Fruit fly (Drosophila melanogaster) whole organism, embryonic: ENCODE data around the gene Dmtn.

Experiments used
- Abd-B ChIP-seq: fragments of 200-800 bp; sonication (Bioruptor generic); optimal IDR thresholded peaks from 2 replicates; lab custom pipeline; 2018; ENCODE audit warnings: missing biosample characterization, mild to moderate bottlenecking, missing genetic modification characterization, moderate library complexity
- Atf-2 ChIP-seq: fragments of 200-800 bp; sonication (Bioruptor generic); optimal IDR thresholded peaks from 2 replicates; lab custom pipeline; 2016; ENCODE audit warnings: missing biosample characterization, missing genetic modification characterization
- Atf3 ChIP-seq: fragments of 200-800 bp; sonication (Bioruptor generic); optimal IDR thresholded peaks from 3 replicates; lab custom pipeline; 2016; ENCODE audit warnings: missing biosample characterization, missing genetic modification characterization
- BEAF-32 ChIP-seq: fragments of 200-800 bp; sonication (Bioruptor generic); optimal IDR thresholded peaks from 3 replicates; lab custom pipeline; 2017; ENCODE audit warnings: missing biosample characterization, missing genetic modification characterization, mild to moderate bottlenecking, moderate library complexity, missing genetic modification reagents
- CG11093 ChIP-seq: fragments of 200-800 bp; sonication (Bioruptor generic); IDR thresholded peaks from 3 replicates; pipeline ENCODE4 v1.3.6; 2022; ENCODE audit warnings: missing biosample characterization, missing genetic modification characterization
- CG15011 ChIP-seq: fragments of 200-800 bp; sonication (Bioruptor generic); optimal IDR thresholded peaks from 3 replicates; lab custom pipeline; 2018; ENCODE audit warnings: missing biosample characterization, mild to moderate bottlenecking, missing genetic modification characterization
- CG1647 ChIP-seq: fragments of 200-800 bp; sonication (Bioruptor generic); optimal IDR thresholded peaks from 3 replicates; lab custom pipeline; 2016; ENCODE audit warnings: missing biosample characterization, missing genetic modification characterization
- CG16815 ChIP-seq: fragments of 200-800 bp; sonication (Bioruptor generic); optimal IDR thresholded peaks from 3 replicates; lab custom pipeline; 2017; ENCODE audit warnings: missing biosample characterization, mild to moderate bottlenecking, missing genetic modification characterization
- CG17328 ChIP-seq: fragments of 200-800 bp; sonication (Bioruptor generic); IDR thresholded peaks from 2 replicates; pipeline ENCODE4 v1.3.6; 2022; ENCODE audit warnings: missing biosample characterization, missing genetic modification characterization
- CG33557 ChIP-seq: fragments of 200-800 bp; sonication (Bioruptor generic); optimal IDR thresholded peaks from 2 replicates; lab custom pipeline; 2019; ENCODE audit warnings: missing biosample characterization, mild to moderate bottlenecking, missing genetic modification characterization, moderate library complexity
- CG34422 ChIP-seq: fragments of 200-800 bp; sonication (Bioruptor generic); IDR thresholded peaks from 3 replicates; pipeline ENCODE4 v1.3.6; 2022; ENCODE audit warnings: missing biosample characterization, missing genetic modification characterization
- CG5953 ChIP-seq: fragments of 200-800 bp; sonication (Bioruptor generic); IDR thresholded peaks from 2 replicates; pipeline ENCODE4 v1.3.6; 2022; ENCODE audit warnings: missing biosample characterization, missing genetic modification characterization
- CG6791 ChIP-seq: fragments of 200-800 bp; sonication (Bioruptor generic); IDR thresholded peaks from 3 replicates; pipeline ENCODE4 v1.3.6; 2022; ENCODE audit warnings: missing biosample characterization, missing genetic modification characterization; ENCODE audit not compliant: partially characterized antibody
- CG7357 ChIP-seq: fragments of 200-800 bp; sonication (Bioruptor generic); IDR thresholded peaks from 3 replicates; pipeline ENCODE4 v1.3.6; 2022; ENCODE audit warnings: missing biosample characterization, missing genetic modification characterization
- CG7745 ChIP-seq: fragments of 200-800 bp; sonication (Bioruptor generic); optimal IDR thresholded peaks from 2 replicates; lab custom pipeline; 2018; ENCODE audit warnings: missing biosample characterization, mild to moderate bottlenecking, missing genetic modification characterization, moderate library complexity
- CG7987 ChIP-seq: fragments of 200-800 bp; sonication (Bioruptor generic); optimal IDR thresholded peaks from 2 replicates; lab custom pipeline; 2018; ENCODE audit warnings: missing biosample characterization, mild to moderate bottlenecking, missing genetic modification characterization, moderate library complexity
- CG9609 ChIP-seq: fragments of 200-800 bp; sonication (Bioruptor generic); optimal IDR thresholded peaks from 3 replicates; lab custom pipeline; 2016; ENCODE audit warnings: missing biosample characterization, missing genetic modification characterization
- CG9876 ChIP-seq: fragments of 200-800 bp; sonication (Bioruptor generic); optimal IDR thresholded peaks from 2 replicates; lab custom pipeline; 2016; ENCODE audit warnings: missing biosample characterization, missing genetic modification characterization
- D19B ChIP-seq: fragments of 200-800 bp; sonication (Bioruptor generic); optimal IDR thresholded peaks from 2 replicates; lab custom pipeline; 2017; ENCODE audit warnings: missing biosample characterization, mild to moderate bottlenecking, missing genetic modification characterization
- Dip2 ChIP-seq: fragments of 200-800 bp; sonication (Bioruptor generic); IDR thresholded peaks from 2 replicates; pipeline ENCODE4 v1.3.6; 2022; ENCODE audit warnings: missing biosample characterization, missing genetic modification characterization
- Doc3 ChIP-seq: fragments of 200-800 bp; sonication (Bioruptor generic); IDR thresholded peaks from 3 replicates; pipeline ENCODE4 v1.3.6; 2022; ENCODE audit warnings: missing biosample characterization, missing genetic modification characterization; ENCODE audit not compliant: partially characterized antibody
- Eip74EF ChIP-seq, 2 experiments: fragments of 200-800 bp in 1 of 2; fragments of >200 bp in 1 of 2; sonication (Bioruptor generic) in 1 of 2; optimal IDR thresholded peaks; 2 replicates each; lab custom pipeline; 2017 to 2019; ENCODE audit warnings: missing biosample characterization in 2 of 2, missing genetic modification characterization in 2 of 2, mild to moderate bottlenecking in 1 of 2, moderate library complexity in 1 of 2
- Fer1 ChIP-seq: fragments of 200-800 bp; sonication (Bioruptor generic); optimal IDR thresholded peaks from 2 replicates; lab custom pipeline; 2017; ENCODE audit warnings: missing biosample characterization, mild to moderate bottlenecking, missing genetic modification characterization
- Gsc ChIP-seq: fragments of 200-800 bp; sonication (Bioruptor generic); IDR thresholded peaks from 2 replicates; pipeline ENCODE4 v1.3.6; 2022; ENCODE audit warnings: missing biosample characterization, missing genetic modification characterization
- HLH54F ChIP-seq: fragments of 200-800 bp; sonication (Bioruptor generic); optimal IDR thresholded peaks from 3 replicates; lab custom pipeline; 2016; ENCODE audit warnings: missing biosample characterization, missing genetic modification characterization
- Hr39 ChIP-seq: fragments of >200 bp; optimal IDR thresholded peaks from 2 replicates; lab custom pipeline; 2017
- NfI ChIP-seq: fragments of 200-800 bp; sonication (Bioruptor generic); optimal IDR thresholded peaks from 3 replicates; lab custom pipeline; 2018; ENCODE audit warnings: missing biosample characterization, mild to moderate bottlenecking, missing genetic modification characterization, moderate library complexity
- Sin3A ChIP-seq: fragments of >200 bp; optimal IDR thresholded peaks from 2 replicates; lab custom pipeline; 2018
- Sry-δ ChIP-seq: fragments of 200-800 bp; sonication (Bioruptor generic); optimal IDR thresholded peaks from 2 replicates; lab custom pipeline; 2016; ENCODE audit warnings: missing biosample characterization, missing genetic modification characterization
- Taf1 ChIP-seq: fragments of 200-800 bp; sonication (Bioruptor generic); IDR thresholded peaks from 2 replicates; pipeline ENCODE4 v1.3.6; 2022; ENCODE audit warnings: missing biosample characterization, missing genetic modification characterization
- Vsx1 ChIP-seq: fragments of 200-800 bp; sonication (Bioruptor generic); optimal IDR thresholded peaks from 2 replicates; lab custom pipeline; 2017; ENCODE audit warnings: missing biosample characterization, mild to moderate bottlenecking, missing genetic modification characterization, missing genetic modification reagents
- cato ChIP-seq: fragments of 200-800 bp; sonication (Bioruptor generic); optimal IDR thresholded peaks from 2 replicates; lab custom pipeline; 2016; ENCODE audit warnings: missing biosample characterization, missing genetic modification characterization, borderline replicate concordance
- ci ChIP-seq: fragments of 200-800 bp; sonication (Bioruptor generic); IDR thresholded peaks from 3 replicates; pipeline ENCODE4 v1.3.6; 2022; ENCODE audit warnings: missing biosample characterization, missing genetic modification characterization
- da ChIP-seq: fragments of 200-800 bp; sonication (Bioruptor generic); optimal IDR thresholded peaks from 2 replicates; lab custom pipeline; 2016; ENCODE audit warnings: missing biosample characterization, missing genetic modification characterization
- dmrt99B ChIP-seq: fragments of 200-800 bp; sonication (Bioruptor generic); optimal IDR thresholded peaks from 2 replicates; lab custom pipeline; 2018; ENCODE audit warnings: missing biosample characterization, mild to moderate bottlenecking, missing genetic modification characterization, moderate library complexity
- emc ChIP-seq: fragments of 200-800 bp; sonication (Bioruptor generic); optimal IDR thresholded peaks from 2 replicates; lab custom pipeline; 2016; ENCODE audit warnings: missing biosample characterization, missing genetic modification characterization
- fd102C ChIP-seq: fragments of 200-800 bp; sonication (Bioruptor generic); optimal IDR thresholded peaks from 2 replicates; lab custom pipeline; 2018; ENCODE audit warnings: missing biosample characterization, mild to moderate bottlenecking, missing genetic modification characterization, moderate library complexity
- gce ChIP-seq: fragments of 200-800 bp; sonication (Bioruptor generic); IDR thresholded peaks from 3 replicates; pipeline ENCODE4 v1.3.6; 2022; ENCODE audit warnings: missing biosample characterization, missing genetic modification characterization
- gfzf ChIP-seq: fragments of 200-800 bp; sonication (Bioruptor generic); optimal IDR thresholded peaks from 2 replicates; lab custom pipeline; 2016; ENCODE audit warnings: missing biosample characterization, mild to moderate bottlenecking, missing genetic modification characterization, moderate library complexity
- inv ChIP-seq: fragments of 200-800 bp; sonication (Bioruptor generic); IDR thresholded peaks from 2 replicates; pipeline ENCODE4 v1.3.6; 2022; ENCODE audit warnings: missing biosample characterization, missing genetic modification characterization; ENCODE audit not compliant: partially characterized antibody
- lbe ChIP-seq: fragments of 200-800 bp; sonication (Bioruptor generic); optimal IDR thresholded peaks from 2 replicates; lab custom pipeline; 2016; ENCODE audit warnings: missing biosample characterization, mild to moderate bottlenecking, missing genetic modification characterization
- lmd ChIP-seq: fragments of 200-800 bp; sonication (Bioruptor generic); IDR thresholded peaks from 2 replicates; pipeline ENCODE4 v1.3.6; 2022; ENCODE audit warnings: missing biosample characterization, missing genetic modification characterization
- luna ChIP-seq: fragments of 200-800 bp; sonication (Bioruptor generic); optimal IDR thresholded peaks from 2 replicates; lab custom pipeline; 2016; ENCODE audit warnings: missing biosample characterization, missing genetic modification characterization
- p53 ChIP-seq: fragments of 200-800 bp; sonication (Bioruptor generic); optimal IDR thresholded peaks from 2 replicates; lab custom pipeline; 2016; ENCODE audit warnings: missing biosample characterization, missing genetic modification characterization
- pan ChIP-seq, 4 experiments: fragments of >200 bp in 3 of 4; fragments of 200-800 bp in 1 of 4; sonication (Bioruptor generic) in 1 of 4; optimal IDR thresholded peaks in 3 of 4; IDR thresholded peaks in 1 of 4; 2 replicates each; pipeline versions ENCODE4 v1.3.6 to Lab custom; 2017 to 2022; ENCODE audit warnings: missing biosample characterization in 2 of 4, missing genetic modification characterization in 2 of 4, mixed read lengths in 1 of 4
- peb ChIP-seq: fragments of 200-800 bp; sonication (Bioruptor generic); IDR thresholded peaks from 2 replicates; pipeline ENCODE4 v1.3.6; 2022; ENCODE audit warnings: missing biosample characterization, missing genetic modification characterization
- phol ChIP-seq: fragments of 200-800 bp; sonication (Bioruptor generic); optimal IDR thresholded peaks from 3 replicates; lab custom pipeline; 2018; ENCODE audit warnings: missing biosample characterization, mild to moderate bottlenecking, missing genetic modification characterization, moderate library complexity
- pnt ChIP-seq: fragments of 200-800 bp; sonication (Bioruptor generic); optimal IDR thresholded peaks from 3 replicates; lab custom pipeline; 2016; ENCODE audit warnings: missing biosample characterization, missing genetic modification characterization
- psq ChIP-seq: fragments of 200-800 bp; sonication (Bioruptor generic); optimal IDR thresholded peaks from 2 replicates; lab custom pipeline; 2017; ENCODE audit warnings: missing biosample characterization, missing genetic modification characterization
- ro ChIP-seq: fragments of 200-800 bp; sonication (Bioruptor generic); IDR thresholded peaks from 2 replicates; pipeline ENCODE4 v1.3.6; 2022; ENCODE audit warnings: missing biosample characterization, missing genetic modification characterization
- stc ChIP-seq: fragments of 200-800 bp; sonication (Bioruptor generic); IDR thresholded peaks from 2 replicates; pipeline ENCODE4 v1.3.6; 2022; ENCODE audit warnings: missing biosample characterization, missing genetic modification characterization

Gene Dmtn

dm6 chr3R:6397611-6398092 lies 8.0 kb downstream of the Dmtn start (continued):
- TF ChIP-seq CG7357 (GFP tag; lab: Robert Waterston, UW) (no peak), fd102C (GFP tag; lab: Kevin White, UChicago) (no peak), da (GFP tag; lab: Kevin White, UChicago) (no peak), lmd (GFP tag; lab: Robert Waterston, UW) (peak; percentile 14; the same call in 1 of the 2 replicates), CG16815 (GFP tag; lab: Kevin White, UChicago) (no peak), luna (no peak), dmrt99B (tag; lab: Kevin White, UChicago) (peak; percentile 56), Abd-B (GFP tag; lab: Kevin White, UChicago) (no peak), Dip2 (GFP tag; lab: Robert Waterston, UW) (no peak), CG33557 (GFP tag; lab: Kevin White, UChicago) (no peak), cato (GFP tag; lab: Kevin White, UChicago) (no peak), pan (optimal IDR thresholded peaks at IDR 0.05; lab: Kevin White, UChicago) (no peak), pan (GFP tag; optimal IDR thresholded peaks at IDR 0.05 in 1 of 2, IDR thresholded peaks at IDR 0.05 in 1 of 2) (no peak), gfzf (GFP tag; lab: Kevin White, UChicago) (no peak), emc (GFP tag; lab: Kevin White, UChicago) (no peak), lbe (no peak), pnt (no peak), CG7745 (tag; lab: Kevin White, UChicago) (no peak), BEAF-32 (no peak), HLH54F (GFP tag; lab: Kevin White, UChicago) (peak; percentile 13), Atf3 (GFP tag; lab: Kevin White, UChicago) (no peak), CG15011 (GFP tag; lab: Kevin White, UChicago) (no peak), Gsc (GFP tag; lab: Robert Waterston, UW) (no peak), Atf-2 (GFP tag; lab: Kevin White, UChicago) (no peak), Vsx1 (GFP tag; lab: Kevin White, UChicago) (peak; percentile 20), gce (0 out of 3 replicates have a peak, but pooled peaks have one; percentile 14), CG9876 (no peak), ci (GFP tag; lab: Robert Waterston, UW) (no peak), CG17328 (GFP tag; lab: Robert Waterston, UW) (no peak), peb (no peak), NfI (GFP tag; lab: Kevin White, UChicago) (peak; percentile 34), Taf1 (GFP tag; lab: Robert Waterston, UW) (no peak), phol (tag; lab: Kevin White, UChicago) (peak; percentile 2), CG6791 (GFP tag; lab: Robert Waterston, UW) (0 out of 3 replicates have a peak, but pooled peaks have one; percentile 30), Doc3 (GFP tag; lab: Robert Waterston, UW) (no peak), ro (GFP tag; lab: Robert Waterston, UW) (no peak), CG5953 (GFP tag; lab: Robert Waterston, UW) (no peak), D19B (GFP tag; lab: Kevin White, UChicago) (no peak), CG34422 (GFP tag; lab: Robert Waterston, UW) (no peak), Sry-δ (GFP tag; lab: Kevin White, UChicago) (no peak), Sin3A (lab: Kevin White, UChicago) (no peak), p53 (GFP tag; lab: Kevin White, UChicago) (no peak), psq (no peak), CG7987 (no peak), CG11093 (no peak), CG9609 (GFP tag; lab: Kevin White, UChicago) (peak; percentile 4), stc (GFP tag; lab: Robert Waterston, UW) (no peak; the same call in 1 of the 2 replicates), CG1647 (no peak), Hr39 (lab: Kevin White, UChicago) (no peak), Eip74EF (GFP tag; optimal IDR thresholded peaks at IDR 0.05; lab: Kevin White, UChicago) (no peak), inv (GFP tag; lab: Robert Waterston, UW) (no peak), Fer1 (no peak)
